Worm (Caenorhabditis elegans): Measurements from ENCODE around the gene cogc-8.

cogc-8 gene

DNA sequence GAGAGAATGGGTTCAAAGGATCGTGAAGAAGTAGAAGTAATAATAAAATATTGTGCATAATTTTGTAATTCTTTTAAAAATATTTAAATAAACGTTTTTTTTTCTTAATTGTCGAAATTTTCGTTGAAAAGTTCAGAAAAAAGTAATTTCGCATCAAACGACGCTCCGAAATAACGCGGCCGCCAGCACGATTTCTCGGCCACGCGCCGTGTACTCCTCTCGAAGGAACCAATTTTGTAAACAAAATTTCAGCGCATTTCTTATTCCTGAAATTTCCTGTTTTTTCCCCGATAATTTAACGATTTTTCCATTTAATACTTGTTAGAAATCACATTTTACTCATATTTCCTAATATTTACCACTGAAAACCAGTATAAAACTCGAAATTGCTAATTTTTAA, 48.2 kb upstream of the cogc-8 start, which contains the start of gene Y38C1AA.12 (continued):
- TF ChIP-seq snpc-4 (GFP tag; optimal IDR thresholded peaks at IDR 0.05): no peak
- TF ChIP-seq snpc-4 (tag; optimal IDR thresholded peaks at IDR 0.05): peak in 2 of 4 experiments; percentile 5 to 42
- TF ChIP-seq lir-1 (GFP tag; conservative IDR thresholded peaks at IDR 0.05): 0 out of 2 replicates have a peak, but pooled peaks have one; percentile 40
- peak; percentile 67 for TF ChIP-seq ceh-100 (GFP tag; IDR thresholded peaks at IDR 0.05)
- TF ChIP-seq cebp-1 (GFP tag; IDR thresholded peaks at IDR 0.05): peak; percentile 62
- TF ChIP-seq cebp-1 (tag; optimal IDR thresholded peaks at IDR 0.05): peak; percentile 70
- 0 out of 2 replicates have a peak, but pooled peaks have one; percentile 30 for TF ChIP-seq let-526 (GFP tag; IDR thresholded peaks at IDR 0.05)
- TF ChIP-seq ceh-27 (GFP tag; optimal IDR thresholded peaks at IDR 0.05): peak; percentile 88
- 0 out of 2 replicates have a peak, but pooled peaks have one; percentile 50 for TF ChIP-seq egl-18 (GFP tag; IDR thresholded peaks at IDR 0.05)
- peak; percentile 46 for TF ChIP-seq F10E7.11 (tag; optimal IDR thresholded peaks at IDR 0.05)
- 0 out of 2 replicates have a peak, but pooled peaks have one; percentile 75 for TF ChIP-seq bed-2 (GFP tag; IDR thresholded peaks at IDR 0.05)
- TF ChIP-seq dox-1 (GFP tag; IDR thresholded peaks at IDR 0.05): peak; percentile 86
- no peak for TF ChIP-seq bed-1 (GFP tag; IDR thresholded peaks at IDR 0.05)
- TF ChIP-seq lin-54 (GFP tag; optimal IDR thresholded peaks at IDR 0.05): peak; percentile 65
- TF ChIP-seq K12H6.12 (tag; optimal IDR thresholded peaks at IDR 0.05): peak; percentile 79
- peak; percentile 54; the same call in 1 of the 2 replicates for TF ChIP-seq Y79H2A.3 (GFP tag; conservative IDR thresholded peaks at IDR 0.05)
- TF ChIP-seq B0261.1 (tag; optimal IDR thresholded peaks at IDR 0.05): peak; percentile 3
- TF ChIP-seq C06A6.2 (GFP tag; conservative IDR thresholded peaks at IDR 0.05): no peak
- peak; percentile 83; the same call in 1 of the 2 replicates for TF ChIP-seq ztf-25 (GFP tag; IDR thresholded peaks at IDR 0.05)
- no peak for TF ChIP-seq tbx-9 (tag; optimal IDR thresholded peaks at IDR 0.05; ENCODE audit: borderline replicate concordance)
- TF ChIP-seq lsl-1 (GFP tag; optimal IDR thresholded peaks at IDR 0.05): peak; percentile 47
- peak; percentile 26 for TF ChIP-seq ztf-18 (tag; optimal IDR thresholded peaks at IDR 0.05)
- TF ChIP-seq ztf-28 (GFP tag; IDR thresholded peaks at IDR 0.05): peak; percentile 63; the same call in 1 of the 2 replicates
- TF ChIP-seq mcd-1 (GFP tag; IDR thresholded peaks at IDR 0.05): peak; percentile 78
- TF ChIP-seq attf-3 (GFP tag; conservative IDR thresholded peaks at IDR 0.05): peak; percentile 94
- peak; percentile 62; the same call in 1 of the 2 replicates for TF ChIP-seq K11D2.4 (GFP tag; IDR thresholded peaks at IDR 0.05)
- peak; percentile 79 for TF ChIP-seq attf-5 (GFP tag; optimal IDR thresholded peaks at IDR 0.05)
- TF ChIP-seq F33H1.4 (GFP tag; IDR thresholded peaks at IDR 0.05): peak; percentile 48; the same call in 1 of the 2 replicates
- peak; percentile 22 for TF ChIP-seq snpc-1.1 (tag; optimal IDR thresholded peaks at IDR 0.05; ENCODE audit: insufficient read depth)
- 0 out of 2 replicates have a peak, but pooled peaks have one; percentile 19 for TF ChIP-seq lin-26 (GFP tag; IDR thresholded peaks at IDR 0.05)
- TF ChIP-seq atf-7 (tag; optimal IDR thresholded peaks at IDR 0.05): no peak
- TF ChIP-seq sptf-2 (GFP tag; optimal IDR thresholded peaks at IDR 0.05): no peak
- TF ChIP-seq F22D6.2 (tag; optimal IDR thresholded peaks at IDR 0.05): peak; percentile 55
- TF ChIP-seq somi-1 (GFP tag; optimal IDR thresholded peaks at IDR 0.05): peak; percentile 19
- peak; percentile 11 for TF ChIP-seq nhr-80 (tag; optimal IDR thresholded peaks at IDR 0.05)
- no peak for TF ChIP-seq sdz-38 (tag; optimal IDR thresholded peaks at IDR 0.05)
- TF ChIP-seq lin-35 (GFP tag; optimal IDR thresholded peaks at IDR 0.05): peak in 1 of 3 experiments; percentile 36

DNA sequence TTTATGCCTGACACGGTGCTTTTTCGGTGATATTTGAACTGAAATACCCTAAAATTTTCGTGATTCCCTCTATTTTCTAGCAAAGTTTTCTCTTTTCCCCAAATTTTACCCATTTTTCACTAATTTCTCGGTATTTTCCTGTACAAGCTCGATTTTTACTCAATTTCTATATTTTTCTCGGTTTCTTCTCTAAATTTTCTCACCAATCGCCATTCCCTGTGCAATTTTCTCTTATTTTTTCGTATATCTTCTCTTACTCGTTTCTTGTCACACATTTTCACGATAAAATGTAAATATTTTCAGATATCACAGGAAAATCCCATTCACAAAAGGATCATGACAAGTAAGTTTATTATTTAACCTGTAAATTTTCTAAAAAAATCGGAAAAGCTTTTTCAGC, 45.8 kb upstream of the cogc-8 start, which contains the start of gene csn-3:
csn-3 (plus strand) TSS at position 301 of the 400 bp plus-strand sequence.
- TF ChIP-seq egl-18 (GFP tag; IDR thresholded peaks at IDR 0.05) (no peak), tbx-9 (tag; optimal IDR thresholded peaks at IDR 0.05; ENCODE audit: borderline replicate concordance) (no peak), athp-1 (tag; optimal IDR thresholded peaks at IDR 0.05) (no peak)

Data from whole organism, young adult.